Fruit fly (Drosophila melanogaster): ENCODE data around the gene LeuRS.
A peak's percentile ranks its signal among the peaks of the same experiment; 100 is the strongest.

The LeuRS gene

dm6 chr2L:3472242-3472641, 42.2 kb downstream of the LeuRS start, which contains the start of gene Pgant4 (continued):
- TF ChIP-seq sens-2 (GFP tag; IDR thresholded peaks at IDR 0.05) (peak; percentile 41; the same call in 1 of the 2 replicates), H15 (GFP tag; IDR thresholded peaks at IDR 0.05) (peak; percentile 69; the same call in 2 of the 3 replicates), ham (GFP tag; IDR thresholded peaks at IDR 0.05) (no peak), CG2889 (GFP tag; IDR thresholded peaks at IDR 0.05) (peak; percentile 40; the same call in 1 of the 3 replicates), kah (GFP tag; optimal IDR thresholded peaks at IDR 0.05) (no peak), CG4730 (GFP tag; IDR thresholded peaks at IDR 0.05) (no peak; the same call in 1 of the 2 replicates)

- peak; percentile 94 for TF ChIP-seq CG7357 (GFP tag; IDR thresholded peaks at IDR 0.05)
- TF ChIP-seq CG2712 (tag; optimal IDR thresholded peaks at IDR 0.05): peak; percentile 33
- peak; percentile 38 for TF ChIP-seq phol (tag; optimal IDR thresholded peaks at IDR 0.05)
- peak; percentile 73 for TF ChIP-seq sna (GFP tag; IDR thresholded peaks at IDR 0.05; ENCODE audit: partially characterized antibody)
- TF ChIP-seq CG17829 (tag; optimal IDR thresholded peaks at IDR 0.05): peak; percentile 42
- peak; percentile 95 for TF ChIP-seq CG34224 (GFP tag; IDR thresholded peaks at IDR 0.05; ENCODE audit: partially characterized antibody)
- TF ChIP-seq CG32532 (GFP tag; IDR thresholded peaks at IDR 0.05): no peak
- TF ChIP-seq MBD-R2 (GFP tag; IDR thresholded peaks at IDR 0.05): peak; percentile 79
- 0 out of 3 replicates have a peak, but pooled peaks have one; percentile 22 for TF ChIP-seq mld (GFP tag; IDR thresholded peaks at IDR 0.05; ENCODE audit: partially characterized antibody)
- no peak for TF ChIP-seq dpn (GFP tag; optimal IDR thresholded peaks at IDR 0.05)
- TF ChIP-seq amos (GFP tag; IDR thresholded peaks at IDR 0.05; ENCODE audit: partially characterized antibody): peak; percentile 92; the same call in 1 of the 2 replicates
- peak; percentile 89 for TF ChIP-seq CG16813 (GFP tag; IDR thresholded peaks at IDR 0.05; ENCODE audit: partially characterized antibody)
- TF ChIP-seq Myb (GFP tag; optimal IDR thresholded peaks at IDR 0.05): peak; percentile 99
- no peak for TF ChIP-seq ham (GFP tag; IDR thresholded peaks at IDR 0.05)
- TF ChIP-seq hbn (GFP tag; IDR thresholded peaks at IDR 0.05; ENCODE audit: partially characterized antibody): peak; percentile 78
- TF ChIP-seq sug (tag; optimal IDR thresholded peaks at IDR 0.05): peak; percentile 12
- TF ChIP-seq zen (tag; optimal IDR thresholded peaks at IDR 0.05): peak; percentile 37
- peak; percentile 73; the same call in 2 of the 4 replicates for TF ChIP-seq chinmo (GFP tag; IDR thresholded peaks at IDR 0.05; ENCODE audit: partially characterized antibody)
- TF ChIP-seq tna (GFP tag; IDR thresholded peaks at IDR 0.05; ENCODE audit: partially characterized antibody): peak; percentile 73
- peak; percentile 63; the same call in 2 of the 3 replicates for TF ChIP-seq CG14860 (GFP tag; IDR thresholded peaks at IDR 0.05; ENCODE audit: partially characterized antibody)
- peak; percentile 32 for TF ChIP-seq CG33213 (GFP tag; optimal IDR thresholded peaks at IDR 0.05)
- TF ChIP-seq pzg (GFP tag; optimal IDR thresholded peaks at IDR 0.05): peak; percentile 88
- TF ChIP-seq B-H1 (GFP tag; IDR thresholded peaks at IDR 0.05): no peak
- no peak for TF ChIP-seq CG4282 (GFP tag; optimal IDR thresholded peaks at IDR 0.05)
- peak; percentile 19; the same call in 1 of the 3 replicates for TF ChIP-seq CG34422 (GFP tag; IDR thresholded peaks at IDR 0.05)
- peak; percentile 68 for TF ChIP-seq inv (GFP tag; IDR thresholded peaks at IDR 0.05; ENCODE audit: partially characterized antibody)
- peak; percentile 24 for TF ChIP-seq CG30020 (tag; optimal IDR thresholded peaks at IDR 0.05)
- TF ChIP-seq CG7963 (GFP tag; IDR thresholded peaks at IDR 0.05; ENCODE audit: partially characterized antibody): peak; percentile 66; the same call in 2 of the 3 replicates
- TF ChIP-seq CG15011 (GFP tag; optimal IDR thresholded peaks at IDR 0.05): no peak
- TF ChIP-seq E2f2 (GFP tag; IDR thresholded peaks at IDR 0.05): peak; percentile 37; the same call in 1 of the 2 replicates
- peak; percentile 1 for TF ChIP-seq bcd (GFP tag; optimal IDR thresholded peaks at IDR 0.05)
- peak; percentile 85 for TF ChIP-seq CG1603 (tag; optimal IDR thresholded peaks at IDR 0.05)
- peak; percentile 82 for TF ChIP-seq Med (GFP tag)
- TF ChIP-seq bab2 (GFP tag; optimal IDR thresholded peaks at IDR 0.05): no peak
- TF ChIP-seq BEAF-32 (GFP tag; optimal IDR thresholded peaks at IDR 0.05): peak; percentile 92
- peak; percentile 92 for TF ChIP-seq CG6791 (GFP tag; IDR thresholded peaks at IDR 0.05; ENCODE audit: partially characterized antibody)
- TF ChIP-seq repo (GFP tag; optimal IDR thresholded peaks at IDR 0.05): no peak
- peak; percentile 60 for TF ChIP-seq HmgZ (tag; optimal IDR thresholded peaks at IDR 0.05)
- TF ChIP-seq so (GFP tag; IDR thresholded peaks at IDR 0.05): 0 out of 3 replicates have a peak, but pooled peaks have one; percentile 6
- peak; percentile 91 for TF ChIP-seq CG8290 (GFP tag; optimal IDR thresholded peaks at IDR 0.05)
- peak; percentile 24 to 94 for TF ChIP-seq CG8290 (tag; optimal IDR thresholded peaks at IDR 0.05)
- peak; percentile 89 to 98 for TF ChIP-seq crp (GFP tag; optimal IDR thresholded peaks at IDR 0.05)
These were observed 44.6 kb downstream of the LeuRS start, which contains the start of the genes Pif1 and CG31776 for dm6 chr2L:3469869-3470268. TSS of gene Pif1 (minus strand) at chr2L:3470004. TSS of gene CG31776 (plus strand) at chr2L:3470182.
